Worm (Caenorhabditis elegans): ENCODE measurements around the gene F09E5.3.

DNA sequence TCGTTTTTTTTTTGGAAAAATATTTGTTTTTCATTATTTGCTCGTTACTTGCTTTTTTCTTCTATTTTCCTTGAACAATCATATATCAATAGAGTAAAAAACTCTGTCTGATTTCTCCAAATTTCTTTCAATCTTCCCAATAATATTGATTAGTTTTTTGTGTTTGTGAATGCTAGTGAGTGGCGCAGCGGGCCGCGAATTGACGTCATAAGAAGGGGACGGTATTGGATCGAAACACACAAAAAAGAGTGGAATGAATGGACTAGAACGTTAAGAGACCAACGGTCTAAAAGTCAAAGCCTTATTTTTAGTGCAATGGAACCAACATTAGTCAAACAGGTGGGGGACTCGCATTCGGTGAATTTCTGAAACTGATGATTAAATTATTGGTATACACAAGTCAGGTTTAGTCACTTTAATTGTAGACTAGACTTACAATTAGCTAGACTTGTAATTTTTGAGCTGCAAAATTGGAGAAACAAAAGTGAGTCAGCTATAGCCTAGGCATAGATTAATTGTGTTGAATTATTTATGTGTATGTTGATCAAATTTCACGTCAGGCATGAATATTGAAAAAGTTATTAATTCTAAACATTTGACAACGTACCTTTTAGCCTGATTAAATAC lies 42.0 kb upstream of the F09E5.3 start:
- TF ChIP-seq egl-43 (GFP tag; IDR thresholded peaks at IDR 0.05) (no peak), mep-1 (tag; optimal IDR thresholded peaks at IDR 0.05) (no peak), F49E8.2 (tag; optimal IDR thresholded peaks at IDR 0.05; ENCODE audit: borderline replicate concordance) (no peak), duxl-1 (tag; optimal IDR thresholded peaks at IDR 0.05; ENCODE audit: poor library complexity) (no peak), unc-130 (GFP tag; optimal IDR thresholded peaks at IDR 0.05) (no peak), lsy-2 (tag; optimal IDR thresholded peaks at IDR 0.05) (peak in 1 of 2 experiments; percentile 6), nhr-76 (tag; optimal IDR thresholded peaks at IDR 0.05) (no peak), lin-39 (tag; optimal IDR thresholded peaks at IDR 0.05) (no peak), dpl-1 (GFP tag; optimal IDR thresholded peaks at IDR 0.05) (no peak), unc-62 (GFP tag; optimal IDR thresholded peaks at IDR 0.05 in 1 of 2) (peak in 1 of 2 experiments; percentile 31), unc-62 (tag; optimal IDR thresholded peaks at IDR 0.05) (no peak), hif-1 (tag; optimal IDR thresholded peaks at IDR 0.05) (no peak)
